Fruit fly (Drosophila melanogaster) whole organism, prepupa: ENCODE measurements around the gene tna.

ENCODE experiments used
- Blimp-1 ChIP-seq: fragments of 200-800 bp; sonication (Bioruptor generic); optimal IDR thresholded peaks from 3 replicates; lab custom pipeline; 2017; ENCODE audit warnings: missing biosample characterization, missing genetic modification characterization, mild to moderate bottlenecking, moderate library complexity, missing genetic modification reagents
- CG10631 ChIP-seq: fragments of 200-800 bp; sonication (Bioruptor generic); optimal IDR thresholded peaks from 2 replicates; lab custom pipeline; 2016; ENCODE audit warnings: missing biosample characterization, missing genetic modification characterization
- CG10669 ChIP-seq: fragments of 200-800 bp; sonication (Bioruptor generic); optimal IDR thresholded peaks from 3 replicates; lab custom pipeline; 2018; ENCODE audit warnings: missing biosample characterization, mild to moderate bottlenecking, missing genetic modification characterization, moderate library complexity
- CG11762 ChIP-seq: fragments of 200-800 bp; sonication (Bioruptor generic); optimal IDR thresholded peaks from 3 replicates; lab custom pipeline; 2016; ENCODE audit warnings: missing biosample characterization, missing genetic modification characterization; ENCODE audit not compliant: insufficient read depth
- CG15336 ChIP-seq: fragments of 200-800 bp; sonication (Bioruptor generic); IDR thresholded peaks from 2 replicates; pipeline ENCODE4 v1.3.6; 2022; ENCODE audit warnings: missing biosample characterization, missing genetic modification characterization
- CG1621 ChIP-seq: fragments of 200-800 bp; sonication (Bioruptor generic); optimal IDR thresholded peaks from 3 replicates; lab custom pipeline; 2018; ENCODE audit warnings: missing biosample characterization, mild to moderate bottlenecking, missing genetic modification characterization
- CG16779 ChIP-seq: fragments of 200-800 bp; sonication (Bioruptor generic); optimal IDR thresholded peaks from 3 replicates; lab custom pipeline; 2017; ENCODE audit warnings: missing biosample characterization, mild to moderate bottlenecking, missing genetic modification characterization
- CG3032 ChIP-seq: fragments of 200-800 bp; optimal IDR thresholded peaks from 2 replicates; lab custom pipeline; 2019; ENCODE audit warnings: missing biosample characterization, mild to moderate bottlenecking, missing genetic modification characterization, moderate library complexity
- CG32006 ChIP-seq: fragments of 200-800 bp; sonication (Bioruptor generic); optimal IDR thresholded peaks from 3 replicates; lab custom pipeline; 2017; ENCODE audit warnings: missing biosample characterization, mild to moderate bottlenecking, missing genetic modification characterization
- CG34406 ChIP-seq: fragments of 200-800 bp; sonication (Bioruptor generic); optimal IDR thresholded peaks from 3 replicates; lab custom pipeline; 2016; ENCODE audit warnings: missing biosample characterization, missing genetic modification characterization
- CG3919 ChIP-seq: fragments of 200-800 bp; sonication (Bioruptor generic); optimal IDR thresholded peaks from 3 replicates; lab custom pipeline; 2016; ENCODE audit warnings: missing biosample characterization, missing genetic modification characterization
- CG4318 ChIP-seq: fragments of 200-800 bp; sonication (Bioruptor generic); optimal IDR thresholded peaks from 3 replicates; lab custom pipeline; 2017; ENCODE audit warnings: missing biosample characterization, mild to moderate bottlenecking, missing genetic modification characterization
- CG6163 ChIP-seq: fragments of 200-800 bp; sonication (Bioruptor generic); IDR thresholded peaks from 3 replicates; pipeline ENCODE4 v1.3.6; 2022; ENCODE audit warnings: missing biosample characterization, missing genetic modification characterization
- CG6276 ChIP-seq: fragments of 200-800 bp; sonication (Bioruptor generic); optimal IDR thresholded peaks from 2 replicates; lab custom pipeline; 2017; ENCODE audit warnings: missing biosample characterization, mild to moderate bottlenecking, missing genetic modification characterization
- CG7368 ChIP-seq: fragments of 200-800 bp; sonication (Bioruptor generic); optimal IDR thresholded peaks from 3 replicates; lab custom pipeline; 2016; ENCODE audit warnings: missing biosample characterization, missing genetic modification characterization
- CG8119 ChIP-seq: fragments of 200-800 bp; sonication (Bioruptor generic); IDR thresholded peaks from 3 replicates; pipeline ENCODE4 v1.3.6; 2022; ENCODE audit warnings: missing biosample characterization, missing genetic modification characterization
- CG8319 ChIP-seq: fragments of 200-800 bp; sonication (Bioruptor generic); optimal IDR thresholded peaks from 3 replicates; lab custom pipeline; 2016; ENCODE audit warnings: missing biosample characterization, missing genetic modification characterization
- Eip75B ChIP-seq: fragments of 200-800 bp; sonication (Bioruptor generic); optimal IDR thresholded peaks from 3 replicates; lab custom pipeline; 2016; ENCODE audit warnings: missing biosample characterization, missing genetic modification characterization
- Eip78C ChIP-seq: fragments of 200-800 bp; sonication (Bioruptor generic); peaks from one replicate; lab custom pipeline; 2016; ENCODE audit warnings: missing biosample characterization, missing genetic modification characterization
- Eip93F ChIP-seq: fragments of 200-800 bp; sonication (Bioruptor generic); optimal IDR thresholded peaks from 2 replicates; lab custom pipeline; 2016; ENCODE audit warnings: missing biosample characterization, mild to moderate bottlenecking, missing genetic modification characterization
- Ets21C ChIP-seq: fragments of 200-800 bp; sonication (Bioruptor generic); optimal IDR thresholded peaks from 3 replicates; lab custom pipeline; 2016; ENCODE audit warnings: missing biosample characterization, missing genetic modification characterization
- Ets96B ChIP-seq: fragments of 200-800 bp; optimal IDR thresholded peaks from 2 replicates; lab custom pipeline; 2019; ENCODE audit warnings: missing biosample characterization, mild to moderate bottlenecking, missing genetic modification characterization, moderate library complexity
- Gug ChIP-seq: fragments of 200-800 bp; sonication (Bioruptor generic); IDR thresholded peaks from 2 replicates; pipeline ENCODE4 v1.3.6; 2022; ENCODE audit warnings: missing biosample characterization, missing genetic modification characterization
- Hr38 ChIP-seq: sonication (Bioruptor generic); optimal IDR thresholded peaks from 2 replicates; lab custom pipeline; 2016; ENCODE audit warnings: missing biosample characterization, missing genetic modification characterization
- Hr4 ChIP-seq: fragments of 200-800 bp; sonication (Bioruptor generic); optimal IDR thresholded peaks from 3 replicates; lab custom pipeline; 2016; ENCODE audit warnings: missing biosample characterization, missing genetic modification characterization
- Lpt ChIP-seq: fragments of 200-800 bp; sonication (Bioruptor generic); optimal IDR thresholded peaks from 3 replicates; lab custom pipeline; 2016; ENCODE audit warnings: missing biosample characterization, missing genetic modification characterization
- Met ChIP-seq: fragments of 200-800 bp; sonication (Bioruptor generic); optimal IDR thresholded peaks from 3 replicates; lab custom pipeline; 2016; ENCODE audit warnings: missing biosample characterization, missing genetic modification characterization
- OdsH ChIP-seq: fragments of 200-800 bp; sonication (Bioruptor generic); optimal IDR thresholded peaks from 3 replicates; lab custom pipeline; 2016; ENCODE audit warnings: missing biosample characterization, missing genetic modification characterization
- Sox102F ChIP-seq: fragments of 200-800 bp; sonication (Bioruptor generic); optimal IDR thresholded peaks from 2 replicates; lab custom pipeline; 2016; ENCODE audit warnings: missing biosample characterization, mild to moderate bottlenecking, missing genetic modification characterization
- Sox14 ChIP-seq: fragments of 200-800 bp; sonication (Bioruptor generic); optimal IDR thresholded peaks from 3 replicates; lab custom pipeline; 2016; ENCODE audit warnings: missing biosample characterization, missing genetic modification characterization
- Sox15 ChIP-seq: fragments of 200-800 bp; sonication (Bioruptor generic); optimal IDR thresholded peaks from 3 replicates; lab custom pipeline; 2016; ENCODE audit warnings: missing biosample characterization, missing genetic modification characterization
- achi ChIP-seq: fragments of 200-800 bp; sonication (Bioruptor generic); optimal IDR thresholded peaks from 3 replicates; lab custom pipeline; 2016; ENCODE audit warnings: missing biosample characterization, missing genetic modification characterization
- acj6 ChIP-seq: fragments of 200-800 bp; sonication (Bioruptor generic); optimal IDR thresholded peaks from 3 replicates; lab custom pipeline; 2016; ENCODE audit warnings: missing biosample characterization, missing genetic modification characterization
- cyc ChIP-seq: fragments of 200-800 bp; sonication (Bioruptor generic); optimal IDR thresholded peaks from 3 replicates; lab custom pipeline; 2016; ENCODE audit warnings: missing biosample characterization, missing genetic modification characterization
- dsx ChIP-seq: fragments of 200-800 bp; optimal IDR thresholded peaks from 3 replicates; lab custom pipeline; 2019; ENCODE audit warnings: missing biosample characterization, mild to moderate bottlenecking, missing genetic modification characterization, moderate library complexity; ENCODE audit not compliant: poor library complexity, severe bottlenecking
- eg ChIP-seq: fragments of 200-800 bp; sonication (Bioruptor generic); IDR thresholded peaks from 3 replicates; pipeline ENCODE4 v1.3.6; 2022; ENCODE audit warnings: missing biosample characterization, missing genetic modification characterization
- fd85E ChIP-seq: fragments of 200-800 bp; sonication (Bioruptor generic); optimal IDR thresholded peaks from 3 replicates; lab custom pipeline; 2016; ENCODE audit warnings: missing biosample characterization, missing genetic modification characterization
- fkh ChIP-seq: fragments of 200-800 bp; sonication (Bioruptor generic); optimal IDR thresholded peaks from 3 replicates; lab custom pipeline; 2017; ENCODE audit warnings: missing biosample characterization, mild to moderate bottlenecking, missing genetic modification characterization, moderate library complexity
- lz ChIP-seq: fragments of 200-800 bp; sonication (Bioruptor generic); optimal IDR thresholded peaks from 3 replicates; lab custom pipeline; 2016; ENCODE audit warnings: missing biosample characterization, missing genetic modification characterization
- net ChIP-seq: fragments of 200-800 bp; sonication (Bioruptor generic); optimal IDR thresholded peaks from 3 replicates; lab custom pipeline; 2016; ENCODE audit warnings: missing biosample characterization, missing genetic modification characterization
- pdm3 ChIP-seq: fragments of 200-800 bp; sonication (Bioruptor generic); optimal IDR thresholded peaks from 3 replicates; lab custom pipeline; 2016; ENCODE audit warnings: missing biosample characterization, missing genetic modification characterization
- salr ChIP-seq, 2 experiments: fragments of 200-800 bp; sonication (Bioruptor generic); optimal IDR thresholded peaks; 3 replicates each; lab custom pipeline; 2016 to 2018; ENCODE audit warnings: missing biosample characterization in 2 of 2, missing genetic modification characterization in 2 of 2, mild to moderate bottlenecking in 1 of 2
- spab ChIP-seq: fragments of 200-800 bp; sonication (Bioruptor generic); optimal IDR thresholded peaks from 2 replicates; lab custom pipeline; 2017; ENCODE audit warnings: missing biosample characterization, mild to moderate bottlenecking, missing genetic modification characterization, missing genetic modification reagents
- ss ChIP-seq, 2 experiments: fragments of 200-800 bp; sonication (Bioruptor generic); optimal IDR thresholded peaks; 2 replicates in 1 of 2; 3 replicates in 1 of 2; lab custom pipeline; 2017 to 2018; ENCODE audit warnings: mild to moderate bottlenecking in 2 of 2, missing biosample characterization in 2 of 2, missing genetic modification characterization in 2 of 2, moderate library complexity in 1 of 2
- topi ChIP-seq: fragments of 200-800 bp; sonication (Bioruptor generic); optimal IDR thresholded peaks from 3 replicates; lab custom pipeline; 2016; ENCODE audit warnings: missing biosample characterization, missing genetic modification characterization
- vri ChIP-seq: fragments of 200-800 bp; sonication (Bioruptor generic); optimal IDR thresholded peaks from 3 replicates; lab custom pipeline; 2016; ENCODE audit warnings: missing biosample characterization, mild to moderate bottlenecking, missing genetic modification characterization

Gene tna

dm6 chr3L:10810539-10811443 is 24.5 kb upstream of the tna start (continued):
- TF ChIP-seq achi (peak; percentile 42), vri (GFP tag; lab: Kevin White, UChicago) (no peak), lz (peak; percentile 26), Eip78C (GFP tag; lab: Kevin White, UChicago) (peak; percentile 81), Lpt (no peak), CG3919 (GFP tag; lab: Kevin White, UChicago) (peak; percentile 25), fkh (GFP tag; lab: Kevin White, UChicago) (no peak), topi (peak; percentile 8), Blimp-1 (no peak), Met (GFP tag; lab: Kevin White, UChicago) (peak; percentile 55)

dm6 chr3L:10811881-10812280 is 23.4 kb upstream of the tna start:
- no peak for TF ChIP-seq Ets96B
- no peak for TF ChIP-seq lz
- no peak for TF ChIP-seq CG6163 (GFP tag; lab: Robert Waterston, UW)
- TF ChIP-seq achi = no peak
- TF ChIP-seq Eip93F (GFP tag; lab: Kevin White, UChicago) = no peak
- TF ChIP-seq cyc (GFP tag; lab: Kevin White, UChicago) = no peak
- no peak for TF ChIP-seq ss (GFP tag; optimal IDR thresholded peaks at IDR 0.05; lab: Kevin White, UChicago)
- no peak for TF ChIP-seq CG8119
- no peak for TF ChIP-seq CG1621 (tag; lab: Kevin White, UChicago)

- TF ChIP-seq salr (GFP tag; optimal IDR thresholded peaks at IDR 0.05; lab: Kevin White, UChicago) = no peak
- TF ChIP-seq achi = peak; percentile 30
- TF ChIP-seq CG10631 (GFP tag; lab: Kevin White, UChicago) = peak; percentile 36
- TF ChIP-seq Sox14 = no peak
- peak; percentile 1 for TF ChIP-seq pdm3 (GFP tag; lab: Kevin White, UChicago)
- no peak for TF ChIP-seq Ets21C (GFP tag; lab: Kevin White, UChicago)
- no peak for TF ChIP-seq net (GFP tag; lab: Kevin White, UChicago)
- peak; percentile 31 for TF ChIP-seq dsx
- peak; percentile 57 for TF ChIP-seq CG15336 (GFP tag; lab: Robert Waterston, UW)
- peak in 1 of 2 experiments; percentile 55 for TF ChIP-seq ss (GFP tag; optimal IDR thresholded peaks at IDR 0.05; lab: Kevin White, UChicago)
- peak; percentile 9 for TF ChIP-seq CG6276
- TF ChIP-seq CG8119 = peak; percentile 50; the same call in 2 of the 3 replicates
- peak; percentile 36 for TF ChIP-seq OdsH
- TF ChIP-seq CG3032 = peak; percentile 54
- peak; percentile 68 for TF ChIP-seq CG32006
- TF ChIP-seq CG10669 (GFP tag; lab: Kevin White, UChicago) = peak; percentile 29
- TF ChIP-seq CG4318 = peak; percentile 38
- TF ChIP-seq fd85E (GFP tag; lab: Kevin White, UChicago) = no peak
- TF ChIP-seq Eip78C (GFP tag; lab: Kevin White, UChicago) = peak; percentile 50
- peak; percentile 58 for TF ChIP-seq Ets96B
- peak; percentile 29 for TF ChIP-seq acj6
- peak; percentile 9 for TF ChIP-seq Hr4 (GFP tag; lab: Kevin White, UChicago)
- TF ChIP-seq spab (GFP tag; lab: Kevin White, UChicago) = peak; percentile 38
Measured at dm6 chr3L:10812903-10813302, 22.4 kb upstream of the tna start.

- TF ChIP-seq Sox14 = no peak
- no peak for TF ChIP-seq Gug (GFP tag; lab: Robert Waterston, UW)
- TF ChIP-seq CG11762 = no peak
- TF ChIP-seq spab (GFP tag; lab: Kevin White, UChicago) = peak; percentile 41
- peak; percentile 22 for TF ChIP-seq CG16779 (tag; lab: Kevin White, UChicago)
- TF ChIP-seq pdm3 (GFP tag; lab: Kevin White, UChicago) = no peak
- peak; percentile 87 for TF ChIP-seq eg (GFP tag; lab: Robert Waterston, UW)
- no peak for TF ChIP-seq CG8319
- TF ChIP-seq CG34406 (GFP tag; lab: Kevin White, UChicago) = no peak
- TF ChIP-seq Hr38 (GFP tag; lab: Kevin White, UChicago) = no peak
- no peak for TF ChIP-seq net (GFP tag; lab: Kevin White, UChicago)
- TF ChIP-seq Eip75B (GFP tag; lab: Kevin White, UChicago) = no peak
- TF ChIP-seq salr (GFP tag; optimal IDR thresholded peaks at IDR 0.05; lab: Kevin White, UChicago) = peak in 1 of 2 experiments; percentile 39
- no peak for TF ChIP-seq CG7368
- TF ChIP-seq Sox102F (GFP tag; lab: Kevin White, UChicago) = no peak
- TF ChIP-seq CG1621 (tag; lab: Kevin White, UChicago) = no peak
- no peak for TF ChIP-seq Met (GFP tag; lab: Kevin White, UChicago)
- TF ChIP-seq OdsH = no peak
- no peak for TF ChIP-seq Sox15
Measured at dm6 chr3L:10813911-10814310, 21.4 kb upstream of the tna start.
